Worm (Caenorhabditis elegans) whole organism, L2 larva: Measurements from ENCODE around the gene F49C5.5.
"Not testable (repeated sequence)": the region's sequence is repeated elsewhere in the genome, so short reads cannot be mapped to it uniquely, and the experiment has no call there.

Source experiments
- alr-1 ChIP-seq: fragments of 150-350 bp; optimal IDR thresholded peaks from 2 replicates; lab custom pipeline; 2014; ENCODE audit warnings: missing biosample characterization, missing genetic modification characterization
- aly-2 ChIP-seq: fragments of 150-350 bp; optimal IDR thresholded peaks from 2 replicates; lab custom pipeline; 2014; ENCODE audit warnings: missing biosample characterization, missing genetic modification characterization
- ceh-82 ChIP-seq: fragments of 150-350 bp; optimal IDR thresholded peaks from 2 replicates; lab custom pipeline; 2014; ENCODE audit warnings: missing biosample characterization, missing genetic modification characterization
- egl-27 ChIP-seq: sonication (generic microtip); optimal IDR thresholded peaks from 3 replicates; lab custom pipeline; 2017; ENCODE audit warnings: missing biosample characterization, missing genetic modification reagents, missing genetic modification characterization
- elt-3 ChIP-seq: sonication (generic microtip); optimal IDR thresholded peaks from 2 replicates; lab custom pipeline; 2017; ENCODE audit warnings: missing biosample characterization, missing genetic modification characterization
- lin-13 ChIP-seq: fragments of 150-350 bp; optimal IDR thresholded peaks from 2 replicates; lab custom pipeline; 2014; ENCODE audit warnings: missing biosample characterization, missing genetic modification reagents, missing genetic modification characterization
- lin-39 ChIP-seq: fragments of 150-350 bp; optimal IDR thresholded peaks from 2 replicates; lab custom pipeline; 2014; ENCODE audit warnings: missing biosample characterization, missing genetic modification reagents, missing genetic modification characterization
- nhr-129 ChIP-seq: fragments of 150-350 bp; optimal IDR thresholded peaks from 2 replicates; lab custom pipeline; 2014; ENCODE audit warnings: missing biosample characterization, missing genetic modification characterization
- nhr-237 ChIP-seq: fragments of 150-350 bp; optimal IDR thresholded peaks from 2 replicates; lab custom pipeline; 2014; ENCODE audit warnings: missing biosample characterization, missing genetic modification characterization
- nhr-6 ChIP-seq: fragments of 150-350 bp; optimal IDR thresholded peaks from 2 replicates; lab custom pipeline; 2014; ENCODE audit warnings: missing biosample characterization, missing genetic modification characterization
- nhr-77 ChIP-seq: fragments of 150-350 bp; optimal IDR thresholded peaks from 2 replicates; lab custom pipeline; 2014; ENCODE audit warnings: missing biosample characterization, missing genetic modification characterization
- skn-1 ChIP-seq: sonication (generic microtip); optimal IDR thresholded peaks from 2 replicates; lab custom pipeline; 2017; ENCODE audit warnings: missing biosample characterization, missing genetic modification characterization
- snpc-4 ChIP-seq: fragments of 150-350 bp; optimal IDR thresholded peaks from 2 replicates; lab custom pipeline; 2014; ENCODE audit warnings: missing biosample characterization, missing genetic modification characterization

DNA sequence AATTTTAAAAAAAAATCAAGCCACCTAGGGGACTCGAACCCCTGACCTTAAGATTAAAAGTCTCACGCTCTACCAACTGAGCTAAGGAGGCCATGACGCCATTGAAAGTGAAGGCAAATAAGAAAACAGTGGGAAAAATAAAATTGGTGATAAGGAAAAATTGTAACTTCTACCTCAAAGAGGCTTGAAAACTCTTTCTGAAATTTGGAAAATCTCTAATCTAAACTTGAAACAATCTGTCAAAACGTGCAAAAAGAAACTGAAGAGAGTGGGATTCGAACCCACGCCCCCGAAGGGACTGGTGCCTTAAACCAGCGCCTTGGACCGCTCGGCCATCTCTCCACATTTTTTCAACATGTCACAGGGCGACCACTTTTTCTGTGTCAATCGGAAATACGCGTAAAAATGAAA, 4.6 kb downstream of the F49C5.5 start:
- TF ChIP-seq elt-3; nhr-237 (tag; lab: Kevin White, UChicago); snpc-4 (tag; lab: Kevin White, UChicago); skn-1 (tag; lab: Kevin White, UChicago); nhr-129 (tag; lab: Kevin White, UChicago); egl-27 (tag; lab: Kevin White, UChicago); lin-39 (tag; lab: Kevin White, UChicago); lin-13 (GFP tag; lab: Kevin White, UChicago); aly-2 (tag; lab: Kevin White, UChicago); alr-1 (tag; lab: Kevin White, UChicago); nhr-6; nhr-77 (tag; lab: Kevin White, UChicago); ceh-82 (tag; lab: Kevin White, UChicago): not testable (repeated sequence)
